Worm (Caenorhabditis elegans) whole organism, L4 larva: ENCODE data around the gene Y37D8A.26.

Experiments
- D1046.2 ChIP-seq: fragments of 200-800 bp; sonication (Bioruptor generic); IDR thresholded peaks from 2 replicates; pipeline ENCODE4 v1.3.6; 2022; ENCODE audit warnings: missing genetic modification characterization, missing compliant biosample characterization
- F44E2.7 ChIP-seq: fragments of 200-800 bp; sonication (Bioruptor generic); IDR thresholded peaks from 2 replicates; pipeline ENCODE4 v2.1.2; 2022; ENCODE audit warnings: missing genetic modification characterization, missing compliant biosample characterization
- R02D3.7 ChIP-seq: fragments of 150-350 bp; sonication (generic microtip); optimal IDR thresholded peaks from 3 replicates; lab custom pipeline; 2014; ENCODE audit warnings: missing biosample characterization, missing genetic modification characterization
- T20F7.1 ChIP-seq: fragments of 200-800 bp; sonication (Bioruptor generic); optimal IDR thresholded peaks from 2 replicates; lab custom pipeline; 2018; ENCODE audit warnings: mild to moderate bottlenecking, missing genetic modification characterization, missing compliant biosample characterization
- Y105C5A.15 ChIP-seq: fragments of 200-800 bp; sonication (Bioruptor generic); IDR thresholded peaks from 2 replicates; pipeline ENCODE4 v1.3.6; 2022; ENCODE audit warnings: missing genetic modification characterization, missing compliant biosample characterization
- Y48G9A.11 ChIP-seq: fragments of 200-800 bp; sonication (Bioruptor generic); IDR thresholded peaks from 2 replicates; pipeline ENCODE4 v1.3.6; 2022; ENCODE audit warnings: missing genetic modification reagents, missing genetic modification characterization, missing compliant biosample characterization
- Y75B8A.6 ChIP-seq: fragments of 200-800 bp; sonication (Bioruptor generic); IDR thresholded peaks from 2 replicates; pipeline ENCODE4 v1.3.6; 2022; ENCODE audit warnings: missing genetic modification reagents, missing genetic modification characterization, missing compliant biosample characterization
- aha-1 ChIP-seq: fragments of 150-350 bp; peaks from one replicate; lab custom pipeline; 2014; ENCODE audit warnings: missing biosample characterization, missing genetic modification characterization
- ceh-28 ChIP-seq: fragments of 150-350 bp; optimal IDR thresholded peaks from 2 replicates; lab custom pipeline; 2014; ENCODE audit warnings: missing biosample characterization, missing genetic modification reagents, missing genetic modification characterization
- ceh-32 ChIP-seq: sonication (generic microtip); optimal IDR thresholded peaks from 2 replicates; lab custom pipeline; 2016; ENCODE audit warnings: mild to moderate bottlenecking, missing genetic modification characterization, missing compliant biosample characterization; ENCODE audit not compliant: poor library complexity
- cey-2 ChIP-seq: sonication (generic microtip); optimal IDR thresholded peaks from 3 replicates; lab custom pipeline; 2017; ENCODE audit warnings: missing genetic modification characterization, mild to moderate bottlenecking, missing compliant biosample characterization, antibody characterized with exemption, borderline replicate concordance; ENCODE audit not compliant: insufficient read depth
- daf-16 ChIP-seq, 3 experiments: sonication (generic microtip); optimal IDR thresholded peaks; 2 replicates each; lab custom pipeline; 2016 to 2017; ENCODE audit warnings: missing genetic modification characterization in 3 of 3, missing genetic modification reagents in 3 of 3, mild to moderate bottlenecking in 2 of 3, missing compliant biosample characterization in 2 of 3, missing biosample characterization in 1 of 3, moderate library complexity in 1 of 3
- daf-8 ChIP-seq: fragments of 200-800 bp; sonication (Bioruptor generic); IDR thresholded peaks from 2 replicates; pipeline ENCODE4 v1.3.6; 2022; ENCODE audit warnings: missing genetic modification characterization, missing compliant biosample characterization
- dmd-6 ChIP-seq: fragments of 200-800 bp; sonication (Bioruptor generic); IDR thresholded peaks from 2 replicates; pipeline ENCODE4 v1.3.6; 2022; ENCODE audit warnings: missing genetic modification reagents, missing genetic modification characterization, missing compliant biosample characterization
- egl-27 ChIP-seq: sonication (generic microtip); optimal IDR thresholded peaks from 3 replicates; lab custom pipeline; 2017; ENCODE audit warnings: missing biosample characterization, missing genetic modification reagents, missing genetic modification characterization
- gei-8 ChIP-seq: fragments of 200-800 bp; sonication (Bioruptor generic); optimal IDR thresholded peaks from 2 replicates; lab custom pipeline; 2018; ENCODE audit warnings: mild to moderate bottlenecking, missing genetic modification characterization, missing compliant biosample characterization
- jun-1 ChIP-seq: fragments of 150-350 bp; optimal IDR thresholded peaks from 2 replicates; lab custom pipeline; 2014; ENCODE audit warnings: missing biosample characterization, missing genetic modification reagents, missing genetic modification characterization
- lin-13 ChIP-seq: fragments of 150-350 bp; optimal IDR thresholded peaks from 2 replicates; lab custom pipeline; 2014; ENCODE audit warnings: missing biosample characterization, missing genetic modification reagents, missing genetic modification characterization
- lin-29 ChIP-seq: fragments of 200-800 bp; sonication (Bioruptor generic); IDR thresholded peaks from 2 replicates; pipeline ENCODE4 v1.3.6; 2022; ENCODE audit warnings: missing genetic modification reagents, missing genetic modification characterization, missing compliant biosample characterization
- lin-38 ChIP-seq: fragments of 200-800 bp; sonication (Bioruptor generic); IDR thresholded peaks from 2 replicates; pipeline ENCODE4 v1.3.6; 2022; ENCODE audit warnings: missing genetic modification reagents, missing genetic modification characterization, missing compliant biosample characterization
- lsy-2 ChIP-seq, 2 experiments: fragments of 150-350 bp in 1 of 2; sonication (generic microtip) in 1 of 2; optimal IDR thresholded peaks; 2 replicates each; lab custom pipeline; 2014 to 2017; ENCODE audit warnings: missing biosample characterization in 2 of 2, missing genetic modification characterization in 2 of 2
- madf-5 ChIP-seq, 2 experiments: fragments of 200-800 bp; sonication (Bioruptor generic); IDR thresholded peaks; 2 replicates each; pipeline ENCODE4 v1.3.6; 2022; ENCODE audit warnings: missing compliant biosample characterization in 2 of 2, missing genetic modification characterization in 2 of 2
- mdl-1 ChIP-seq, 2 experiments: fragments of 150-350 bp in 1 of 2; sonication (generic microtip) in 1 of 2; optimal IDR thresholded peaks; 2 replicates each; lab custom pipeline; 2014 to 2017; ENCODE audit warnings: missing biosample characterization in 2 of 2, missing genetic modification characterization in 2 of 2
- mes-2 ChIP-seq: sonication (generic microtip); optimal IDR thresholded peaks from 2 replicates; lab custom pipeline; 2016; ENCODE audit warnings: missing genotype, mild to moderate bottlenecking, missing genetic modification characterization, missing compliant biosample characterization; ENCODE audit not compliant: poor library complexity, severe bottlenecking
- mxl-3 ChIP-seq: fragments of 200-800 bp; sonication (Bioruptor generic); optimal IDR thresholded peaks from 2 replicates; lab custom pipeline; 2018; ENCODE audit warnings: mild to moderate bottlenecking, missing genetic modification characterization, missing compliant biosample characterization
- nhr-10 ChIP-seq: fragments of 150-350 bp; optimal IDR thresholded peaks from 2 replicates; lab custom pipeline; 2014; ENCODE audit warnings: missing biosample characterization, missing genetic modification characterization
- nhr-102 ChIP-seq: sonication (generic microtip); optimal IDR thresholded peaks from 2 replicates; lab custom pipeline; 2016; ENCODE audit warnings: mild to moderate bottlenecking, missing genetic modification characterization, moderate library complexity, missing compliant biosample characterization
- nhr-111 ChIP-seq: fragments of 200-800 bp; sonication (Bioruptor generic); optimal IDR thresholded peaks from 2 replicates; lab custom pipeline; 2018; ENCODE audit warnings: mild to moderate bottlenecking, missing genetic modification characterization, missing compliant biosample characterization
- nhr-28 ChIP-seq: fragments of 150-350 bp; optimal IDR thresholded peaks from 2 replicates; lab custom pipeline; 2014; ENCODE audit warnings: missing biosample characterization, missing genetic modification characterization
- php-3 ChIP-seq: fragments of 200-800 bp; sonication (Bioruptor generic); IDR thresholded peaks from 2 replicates; pipeline ENCODE4 v1.3.6; 2022; ENCODE audit warnings: missing genetic modification reagents, missing genetic modification characterization, missing compliant biosample characterization
- rbr-2 ChIP-seq: sonication (generic microtip); optimal IDR thresholded peaks from 2 replicates; lab custom pipeline; 2016; ENCODE audit warnings: missing genotype, missing genetic modification characterization, missing compliant biosample characterization
- saeg-2 ChIP-seq: fragments of 200-800 bp; sonication (Bioruptor generic); IDR thresholded peaks from 2 replicates; pipeline ENCODE4 v1.3.6; 2022; ENCODE audit warnings: missing genetic modification reagents, missing genetic modification characterization, missing compliant biosample characterization
- set-16 ChIP-seq: fragments of 200-800 bp; sonication (Bioruptor generic); IDR thresholded peaks from 2 replicates; pipeline ENCODE4 v1.3.6; 2022; ENCODE audit warnings: missing genetic modification reagents, missing genetic modification characterization, missing compliant biosample characterization
- unc-130 ChIP-seq: sonication (generic microtip); optimal IDR thresholded peaks from 2 replicates; lab custom pipeline; 2016; ENCODE audit warnings: missing genetic modification reagents, missing genetic modification characterization, missing compliant biosample characterization
- unc-39 ChIP-seq: sonication (generic microtip); optimal IDR thresholded peaks from 2 replicates; lab custom pipeline; 2017; ENCODE audit warnings: missing biosample characterization, missing genetic modification characterization
- vab-7 ChIP-seq: fragments of 200-800 bp; sonication (Bioruptor generic); IDR thresholded peaks from 2 replicates; pipeline ENCODE4 v1.3.6; 2022; ENCODE audit warnings: missing genetic modification reagents, missing genetic modification characterization, missing compliant biosample characterization
- zag-1 ChIP-seq: fragments of 150-350 bp; optimal IDR thresholded peaks from 2 replicates; lab custom pipeline; 2014; ENCODE audit warnings: missing biosample characterization, missing genetic modification characterization
- zip-11 ChIP-seq: fragments of 200-800 bp; sonication (Bioruptor generic); IDR thresholded peaks from 2 replicates; pipeline ENCODE4 v1.3.6; 2022; ENCODE audit warnings: missing genetic modification characterization, missing compliant biosample characterization
- ztf-11 ChIP-seq: fragments of 150-350 bp; optimal IDR thresholded peaks from 2 replicates; lab custom pipeline; 2014; ENCODE audit warnings: missing biosample characterization, missing genetic modification characterization

The Y37D8A.26 gene

DNA sequence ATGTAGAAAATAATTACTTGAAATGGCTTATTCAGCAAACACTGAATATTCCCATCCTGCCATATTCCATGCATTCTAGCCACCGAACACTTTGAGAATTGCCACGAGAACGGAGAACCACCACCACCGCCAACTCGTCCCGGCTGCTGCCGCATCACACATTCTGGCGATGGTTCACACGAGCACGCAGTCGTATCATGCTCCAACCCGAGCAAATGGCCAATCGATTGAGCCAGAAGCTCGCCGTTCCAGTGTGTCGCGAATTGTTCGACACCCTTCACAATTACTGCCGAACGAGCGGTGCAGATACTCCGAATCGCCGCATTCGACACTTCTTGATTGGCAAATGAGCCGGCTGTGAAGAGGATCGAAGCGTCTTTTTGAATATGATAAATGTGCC, 28.6 kb upstream of the Y37D8A.26 start:
- TF ChIP-seq R02D3.7: no peak
- TF ChIP-seq set-16: peak; percentile 19; the same call in 1 of the 2 replicates

ce11 chrIII:12880704-12881103, 24.2 kb upstream of the Y37D8A.26 start:
- 0 out of 2 replicates have a peak, but pooled peaks have one; percentile 6 for TF ChIP-seq Y75B8A.6 (GFP tag; lab: Robert Waterston, UW)
- no peak for TF ChIP-seq egl-27 (tag; lab: Kevin White, UChicago)

DNA sequence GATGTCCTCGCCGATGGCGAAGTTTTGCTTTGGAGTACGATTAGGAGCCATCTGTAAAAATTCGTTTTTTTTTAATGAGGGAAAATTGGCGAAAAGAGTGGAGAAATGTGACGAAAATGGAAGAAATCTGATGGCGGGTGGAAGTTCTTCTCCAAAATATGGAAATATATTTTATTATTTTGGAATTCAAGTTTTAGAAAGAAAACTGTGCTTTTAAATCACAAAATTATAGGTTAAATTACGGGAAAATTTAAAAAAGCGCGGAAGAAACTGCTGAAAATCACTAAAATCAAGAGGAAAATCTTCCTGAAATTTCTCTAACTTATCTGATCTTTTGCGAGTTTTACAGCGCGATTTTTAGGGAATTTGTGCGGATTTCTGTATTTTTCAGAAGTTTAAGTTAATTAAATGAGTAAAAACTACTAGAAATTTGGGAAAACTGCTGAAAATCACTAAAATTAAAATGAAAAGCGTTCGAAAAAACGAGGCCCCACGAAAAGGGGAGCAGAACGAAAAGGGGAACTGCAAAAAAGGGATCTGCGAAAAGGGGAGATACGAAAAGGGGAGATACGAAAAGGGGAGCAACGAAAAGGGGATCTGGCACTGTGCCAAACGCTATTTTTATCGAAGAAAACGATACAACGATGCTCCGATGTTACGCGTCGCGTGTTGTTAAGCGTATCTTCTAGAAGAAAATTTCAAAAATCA, 21.2 kb upstream of the Y37D8A.26 start, which contains the start of the genes cec-7 and enu-3.5:
TSS of gene cec-7 (minus strand) at position 51 of the 708 bp plus-strand sequence.
TSS of gene enu-3.5 (plus strand) at position 670 of the 708 bp plus-strand sequence.
- TF ChIP-seq dmd-6 (GFP tag; lab: Robert Waterston, UW) (0 out of 2 replicates have a peak, but pooled peaks have one; percentile 8), lsy-2 (tag; optimal IDR thresholded peaks at IDR 0.05; lab: Kevin White, UChicago) (no peak), Y48G9A.11 (peak; percentile 62; the same call in 1 of the 2 replicates), aha-1 (tag; lab: Kevin White, UChicago) (peak; percentile 23), mes-2 (peak; percentile 4), T20F7.1 (GFP tag; lab: Kevin White, UChicago) (no peak), lin-38 (GFP tag; lab: Robert Waterston, UW) (peak; percentile 36; the same call in 1 of the 2 replicates)
- TF ChIP-seq, all 104 proteins: peak for 5

- TF ChIP-seq lsy-2 (tag; optimal IDR thresholded peaks at IDR 0.05; lab: Kevin White, UChicago) (peak in 1 of 2 experiments; percentile 5), lin-13 (GFP tag; lab: Kevin White, UChicago) (peak; percentile 15), lin-38 (GFP tag; lab: Robert Waterston, UW) (peak; percentile 50), nhr-28 (tag; lab: Kevin White, UChicago) (no peak), unc-130 (GFP tag; lab: Kevin White, UChicago) (peak; percentile 37)
- TF ChIP-seq, all 104 proteins: peak for 4
Measured at ce11 chrIII:12875653-12876052, 19.1 kb upstream of the Y37D8A.26 start.

ce11 chrIII:12874606-12875066, 18.1 kb upstream of the Y37D8A.26 start, which contains the start of the genes mrg-1 and spcs-2:
TSS of gene mrg-1 (minus strand) at chrIII:12874656.
TSS of gene spcs-2 (plus strand) at chrIII:12875031.
- no peak for TF ChIP-seq F44E2.7 (GFP tag; lab: Robert Waterston, UW)
- peak; percentile 47 for TF ChIP-seq ceh-28
- peak; percentile 49 for TF ChIP-seq jun-1 (tag; lab: Kevin White, UChicago)
- peak; percentile 11 for TF ChIP-seq zag-1 (tag; lab: Kevin White, UChicago)
- peak; percentile 51 for TF ChIP-seq nhr-28 (tag; lab: Kevin White, UChicago)
- no peak for TF ChIP-seq saeg-2 (GFP tag; lab: Robert Waterston, UW)
- no peak for TF ChIP-seq cey-2
- no peak for TF ChIP-seq zip-11 (GFP tag; lab: Robert Waterston, UW)
- no peak for TF ChIP-seq daf-8
- no peak for TF ChIP-seq daf-16 (GFP tag; optimal IDR thresholded peaks at IDR 0.05; lab: Kevin White, UChicago)
- peak; percentile 78 for TF ChIP-seq daf-16 (tag; optimal IDR thresholded peaks at IDR 0.05; lab: Kevin White, UChicago)
- no peak for TF ChIP-seq lin-29 (GFP tag; lab: Robert Waterston, UW)
- TF ChIP-seq mxl-3: no peak
- peak; percentile 32; the same call in 1 of the 2 replicates for TF ChIP-seq php-3 (GFP tag; lab: Robert Waterston, UW)
- peak in 1 of 2 experiments; percentile 47 for TF ChIP-seq mdl-1 (tag; optimal IDR thresholded peaks at IDR 0.05; lab: Kevin White, UChicago)
- TF ChIP-seq madf-5 (GFP tag; IDR thresholded peaks at IDR 0.05; lab: Robert Waterston, UW): 0 out of 4 replicates have a peak, but pooled peaks of 1 of the 2 experiments have one; percentile 39
- TF ChIP-seq nhr-111 (GFP tag; lab: Kevin White, UChicago): no peak
- TF ChIP-seq vab-7 (GFP tag; lab: Robert Waterston, UW): peak; percentile 79
- TF ChIP-seq gei-8 (GFP tag; lab: Kevin White, UChicago): no peak
- TF ChIP-seq D1046.2 (GFP tag; lab: Robert Waterston, UW): no peak
- TF ChIP-seq lsy-2 (tag; optimal IDR thresholded peaks at IDR 0.05; lab: Kevin White, UChicago): peak; percentile 75 to 94
- peak; percentile 48 for TF ChIP-seq dmd-6 (GFP tag; lab: Robert Waterston, UW)
- TF ChIP-seq ztf-11: no peak
- TF ChIP-seq ceh-32 (tag; lab: Kevin White, UChicago): no peak
- peak; percentile 78 for TF ChIP-seq nhr-102 (tag; lab: Kevin White, UChicago)
- no peak for TF ChIP-seq unc-39 (tag; lab: Kevin White, UChicago)
- TF ChIP-seq rbr-2: peak; percentile 87
- TF ChIP-seq mes-2: peak; percentile 97
- peak; percentile 93 for TF ChIP-seq unc-130 (GFP tag; lab: Kevin White, UChicago)
- TF ChIP-seq Y105C5A.15: no peak
- TF ChIP-seq nhr-10 (tag; lab: Kevin White, UChicago): no peak
